Fruit fly (Drosophila melanogaster) whole organism, embryonic: Measurements from ENCODE around the gene upd2.

ENCODE experiments used
- Atf-2 ChIP-seq: fragments of 200-800 bp; sonication (Bioruptor generic); optimal IDR thresholded peaks from 2 replicates; lab custom pipeline; 2016; ENCODE audit warnings: missing biosample characterization, missing genetic modification characterization
- B-H2 ChIP-seq: fragments of 200-800 bp; sonication (Bioruptor generic); optimal IDR thresholded peaks from 2 replicates; lab custom pipeline; 2018; ENCODE audit warnings: missing biosample characterization, mild to moderate bottlenecking, missing genetic modification characterization
- Bdp1 ChIP-seq: fragments of 200-800 bp; sonication (Bioruptor generic); optimal IDR thresholded peaks from 3 replicates; lab custom pipeline; 2016; ENCODE audit warnings: missing biosample characterization, missing genetic modification characterization
- Bgb ChIP-seq: fragments of 200-800 bp; sonication (Bioruptor generic); IDR thresholded peaks from 2 replicates; pipeline ENCODE4 v1.3.6; 2022; ENCODE audit warnings: missing biosample characterization, missing genetic modification characterization; ENCODE audit not compliant: partially characterized antibody
- Bteb2 ChIP-seq: fragments of 200-800 bp; sonication (Bioruptor generic); optimal IDR thresholded peaks from 2 replicates; lab custom pipeline; 2016; ENCODE audit warnings: missing biosample characterization, missing genetic modification characterization
- CG10274 ChIP-seq: fragments of 200-800 bp; sonication (Bioruptor generic); optimal IDR thresholded peaks from 3 replicates; lab custom pipeline; 2017; ENCODE audit warnings: missing biosample characterization, mild to moderate bottlenecking, missing genetic modification characterization
- CG10321 ChIP-seq: fragments of 200-800 bp; sonication (Bioruptor generic); IDR thresholded peaks from 2 replicates; pipeline ENCODE4 v1.3.6; 2022; ENCODE audit warnings: missing biosample characterization, missing genetic modification characterization
- CG10543 ChIP-seq: fragments of 200-800 bp; sonication (Bioruptor generic); optimal IDR thresholded peaks from 3 replicates; lab custom pipeline; 2017; ENCODE audit warnings: missing biosample characterization, mild to moderate bottlenecking, missing genetic modification characterization, moderate library complexity
- CG11504 ChIP-seq: fragments of 200-800 bp; sonication (Bioruptor generic); optimal IDR thresholded peaks from 3 replicates; lab custom pipeline; 2019; ENCODE audit warnings: missing biosample characterization, mild to moderate bottlenecking, missing genetic modification characterization, moderate library complexity
- CG16815 ChIP-seq: fragments of 200-800 bp; sonication (Bioruptor generic); optimal IDR thresholded peaks from 3 replicates; lab custom pipeline; 2017; ENCODE audit warnings: missing biosample characterization, mild to moderate bottlenecking, missing genetic modification characterization
- CG17361 ChIP-seq: fragments of 200-800 bp; sonication (Bioruptor generic); IDR thresholded peaks from 3 replicates; pipeline ENCODE4 v1.3.6; 2022; ENCODE audit warnings: missing biosample characterization, missing genetic modification characterization
- CG17912 ChIP-seq: fragments of 200-800 bp; sonication (Bioruptor generic); optimal IDR thresholded peaks from 2 replicates; lab custom pipeline; 2018; ENCODE audit warnings: missing biosample characterization, mild to moderate bottlenecking, missing genetic modification characterization
- CG2199 ChIP-seq: fragments of 200-800 bp; sonication (Bioruptor generic); IDR thresholded peaks from 3 replicates; pipeline ENCODE4 v1.3.6; 2022; ENCODE audit warnings: missing biosample characterization, missing genetic modification characterization
- CG2202 ChIP-seq: fragments of 200-800 bp; sonication (Bioruptor generic); optimal IDR thresholded peaks from 2 replicates; lab custom pipeline; 2018; ENCODE audit warnings: missing biosample characterization, mild to moderate bottlenecking, missing genetic modification characterization
- CG6654 ChIP-seq: fragments of 200-800 bp; sonication (Bioruptor generic); optimal IDR thresholded peaks from 2 replicates; lab custom pipeline; 2017; ENCODE audit warnings: missing biosample characterization, mild to moderate bottlenecking, missing genetic modification characterization
- Fer2 ChIP-seq: fragments of 200-800 bp; sonication (Bioruptor generic); optimal IDR thresholded peaks from 2 replicates; lab custom pipeline; 2018; ENCODE audit warnings: missing biosample characterization, mild to moderate bottlenecking, missing genetic modification characterization, moderate library complexity
- GATAe ChIP-seq: fragments of 200-800 bp; sonication (Bioruptor generic); conservative IDR thresholded peaks from 2 replicates; pipeline ENCODE4 v1.3.6; 2022; ENCODE audit warnings: missing biosample characterization, missing genetic modification characterization
- HLH3B ChIP-seq: fragments of 200-800 bp; sonication (Bioruptor generic); IDR thresholded peaks from 2 replicates; pipeline ENCODE4 v1.3.6; 2022; ENCODE audit warnings: missing biosample characterization, missing genetic modification characterization
- HLHmδ ChIP-seq: fragments of 200-800 bp; sonication (Bioruptor generic); optimal IDR thresholded peaks from 2 replicates; lab custom pipeline; 2018; ENCODE audit warnings: missing biosample characterization, mild to moderate bottlenecking, missing genetic modification characterization, moderate library complexity
- Hr39 ChIP-seq: fragments of >200 bp; optimal IDR thresholded peaks from 2 replicates; lab custom pipeline; 2017
- Mad ChIP-seq: fragments of 200-800 bp; sonication (Bioruptor generic); optimal IDR thresholded peaks from 2 replicates; lab custom pipeline; 2016; ENCODE audit warnings: missing biosample characterization, missing genetic modification characterization
- Sox102F ChIP-seq: fragments of 200-800 bp; sonication (Bioruptor generic); optimal IDR thresholded peaks from 2 replicates; lab custom pipeline; 2018; ENCODE audit warnings: missing biosample characterization, mild to moderate bottlenecking, missing genetic modification characterization, moderate library complexity
- bsh ChIP-seq, 2 experiments: fragments of 200-800 bp; sonication (Bioruptor generic); optimal IDR thresholded peaks; 2 replicates each; lab custom pipeline; 2017 to 2018; ENCODE audit warnings: mild to moderate bottlenecking in 2 of 2, missing biosample characterization in 2 of 2, missing genetic modification characterization in 2 of 2, moderate library complexity in 1 of 2
- cas ChIP-seq: fragments of 200-800 bp; sonication (Bioruptor generic); IDR thresholded peaks from 2 replicates; pipeline ENCODE4 v1.3.6; 2022; ENCODE audit warnings: missing biosample characterization, missing genetic modification characterization
- crol ChIP-seq: fragments of 200-800 bp; sonication (Bioruptor generic); IDR thresholded peaks from 2 replicates; pipeline ENCODE4 v1.3.6; 2022; ENCODE audit warnings: missing biosample characterization, missing genetic modification characterization
- crp ChIP-seq, 2 experiments: fragments of 200-800 bp; sonication (Bioruptor generic); optimal IDR thresholded peaks; 2 replicates in 1 of 2; 3 replicates in 1 of 2; lab custom pipeline; 2017; ENCODE audit warnings: missing biosample characterization in 2 of 2, missing genetic modification characterization in 2 of 2, mild to moderate bottlenecking in 1 of 2, moderate library complexity in 1 of 2
- cwo ChIP-seq: fragments of 200-800 bp; sonication (Bioruptor generic); optimal IDR thresholded peaks from 3 replicates; lab custom pipeline; 2017; ENCODE audit warnings: missing biosample characterization, missing genetic modification characterization, mild to moderate bottlenecking, moderate library complexity, missing genetic modification reagents
- dmrt11E ChIP-seq: fragments of 200-800 bp; sonication (Bioruptor generic); optimal IDR thresholded peaks from 3 replicates; lab custom pipeline; 2018; ENCODE audit warnings: missing biosample characterization, mild to moderate bottlenecking, missing genetic modification characterization, moderate library complexity
- dmrt99B ChIP-seq: fragments of 200-800 bp; sonication (Bioruptor generic); optimal IDR thresholded peaks from 2 replicates; lab custom pipeline; 2018; ENCODE audit warnings: missing biosample characterization, mild to moderate bottlenecking, missing genetic modification characterization, moderate library complexity
- dpn ChIP-seq, 2 experiments: fragments of 200-800 bp; sonication (Bioruptor generic); optimal IDR thresholded peaks; 3 replicates each; lab custom pipeline; 2016; ENCODE audit warnings: missing biosample characterization in 2 of 2, missing genetic modification characterization in 2 of 2
- dysf ChIP-seq: fragments of 200-800 bp; sonication (Bioruptor generic); IDR thresholded peaks from 3 replicates; pipeline ENCODE4 v1.3.6; 2022; ENCODE audit warnings: missing biosample characterization, missing genetic modification characterization
- fd102C ChIP-seq: fragments of 200-800 bp; sonication (Bioruptor generic); optimal IDR thresholded peaks from 2 replicates; lab custom pipeline; 2018; ENCODE audit warnings: missing biosample characterization, mild to moderate bottlenecking, missing genetic modification characterization, moderate library complexity
- hkb ChIP-seq, 2 experiments: fragments of 200-800 bp in 1 of 2; fragments of >200 bp in 1 of 2; sonication (Bioruptor generic) in 1 of 2; IDR thresholded peaks in 1 of 2; optimal IDR thresholded peaks in 1 of 2; 2 replicates each; pipeline versions ENCODE4 v1.3.6 to Lab custom; 2017 to 2022; ENCODE audit warnings: missing biosample characterization in 1 of 2, missing genetic modification characterization in 1 of 2
- jigr1 ChIP-seq: fragments of 200-800 bp; sonication (Bioruptor generic); IDR thresholded peaks from 3 replicates; pipeline ENCODE4 v1.3.6; 2022; ENCODE audit warnings: missing biosample characterization, missing genetic modification characterization
- nau ChIP-seq: fragments of 200-800 bp; sonication (Bioruptor generic); optimal IDR thresholded peaks from 3 replicates; lab custom pipeline; 2017; ENCODE audit warnings: missing biosample characterization, mild to moderate bottlenecking, missing genetic modification characterization, missing genetic modification reagents
- nmo ChIP-seq: fragments of 200-800 bp; sonication (Bioruptor generic); optimal IDR thresholded peaks from 2 replicates; lab custom pipeline; 2018; ENCODE audit warnings: missing biosample characterization, mild to moderate bottlenecking, missing genetic modification characterization, moderate library complexity
- nom ChIP-seq: fragments of 200-800 bp; sonication (Bioruptor generic); optimal IDR thresholded peaks from 2 replicates; lab custom pipeline; 2017; ENCODE audit warnings: missing biosample characterization, missing genetic modification characterization, mild to moderate bottlenecking, moderate library complexity, missing genetic modification reagents
- sc ChIP-seq, 3 experiments: fragments of >200 bp in 2 of 3; fragments of 200-800 bp in 1 of 3; sonication (Bioruptor generic) in 1 of 3; optimal IDR thresholded peaks; 2 replicates in 2 of 3; 3 replicates in 1 of 3; lab custom pipeline; 2017; ENCODE audit warnings: mild to moderate bottlenecking in 1 of 3, missing biosample characterization in 1 of 3, missing genetic modification characterization in 1 of 3, missing genetic modification reagents in 1 of 3
- schlank ChIP-seq: fragments of 200-800 bp; sonication (Bioruptor generic); optimal IDR thresholded peaks from 2 replicates; lab custom pipeline; 2018; ENCODE audit warnings: missing biosample characterization, mild to moderate bottlenecking, missing genetic modification characterization
- sima ChIP-seq: fragments of 200-800 bp; sonication (Bioruptor generic); optimal IDR thresholded peaks from 2 replicates; lab custom pipeline; 2016; ENCODE audit warnings: missing biosample characterization, missing genetic modification characterization
- ssp ChIP-seq: fragments of 200-800 bp; sonication (Bioruptor generic); IDR thresholded peaks from 2 replicates; pipeline ENCODE4 v1.3.6; 2022; ENCODE audit warnings: missing biosample characterization, missing genetic modification characterization
- stwl ChIP-seq: fragments of 200-800 bp; sonication (Bioruptor generic); optimal IDR thresholded peaks from 3 replicates; lab custom pipeline; 2018; ENCODE audit warnings: missing biosample characterization, mild to moderate bottlenecking, missing genetic modification characterization, moderate library complexity
- tio ChIP-seq: fragments of 200-800 bp; sonication (Bioruptor generic); optimal IDR thresholded peaks from 2 replicates; lab custom pipeline; 2017; ENCODE audit warnings: missing biosample characterization, missing genetic modification characterization, inconsistent platforms
- tna ChIP-seq: fragments of 200-800 bp; sonication (Bioruptor generic); IDR thresholded peaks from 2 replicates; pipeline ENCODE4 v1.3.6; 2022; ENCODE audit warnings: missing biosample characterization, missing genetic modification characterization; ENCODE audit not compliant: partially characterized antibody

The upd2 gene

DNA sequence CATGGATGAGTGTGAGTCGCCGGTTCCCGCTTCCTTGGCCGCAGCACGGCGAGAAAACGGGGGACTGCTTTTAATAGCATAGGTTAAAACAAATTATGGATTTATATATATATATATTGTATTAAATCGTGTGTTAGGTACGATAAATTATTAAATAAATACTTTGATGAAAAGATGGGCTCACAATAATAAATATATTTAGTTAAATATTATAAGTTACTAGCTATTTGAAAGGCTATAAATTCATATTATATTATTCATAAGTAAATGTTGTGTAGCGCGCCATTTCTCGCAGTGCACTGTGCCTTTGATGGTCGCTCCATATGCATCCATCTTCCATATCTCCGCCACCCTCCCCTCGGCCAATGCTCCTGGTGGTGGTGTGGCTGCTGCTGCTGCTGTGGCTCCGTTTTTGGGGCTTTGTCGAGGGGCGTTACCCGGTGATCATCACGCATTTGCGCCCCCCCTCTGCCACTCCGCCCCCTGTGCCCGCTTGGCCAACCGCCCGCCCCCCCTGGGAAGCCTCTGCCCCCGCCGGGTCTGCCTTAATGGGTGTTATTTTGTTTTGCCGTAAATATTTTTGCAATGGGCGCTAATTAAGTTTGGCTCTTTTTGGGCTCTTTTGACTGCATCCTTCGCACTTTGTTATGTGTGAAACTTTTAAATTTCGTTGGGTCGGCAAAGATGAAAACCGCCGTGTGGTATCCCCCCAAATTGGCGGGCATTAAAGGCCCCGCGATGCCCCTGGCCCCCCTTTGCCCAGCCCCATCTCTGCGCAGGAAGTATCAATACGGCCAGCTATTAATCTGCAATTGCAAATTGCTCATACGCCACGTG is 30.3 kb upstream of the upd2 start:
- TF ChIP-seq CG6654 (GFP tag; lab: Kevin White, UChicago) (no peak), GATAe (GFP tag; lab: Robert Waterston, UW) (no peak), B-H2 (no peak), fd102C (GFP tag; lab: Kevin White, UChicago) (no peak), ssp (no peak), CG17912 (GFP tag; lab: Kevin White, UChicago) (no peak), tio (GFP tag; lab: Kevin White, UChicago) (no peak), dmrt11E (tag; lab: Kevin White, UChicago) (no peak), Bteb2 (GFP tag; lab: Kevin White, UChicago) (no peak), cas (GFP tag; lab: Robert Waterston, UW) (no peak), dpn (GFP tag; optimal IDR thresholded peaks at IDR 0.05; lab: Kevin White, UChicago) (no peak), nom (GFP tag; lab: Kevin White, UChicago) (peak; percentile 41), hkb (optimal IDR thresholded peaks at IDR 0.05; lab: Kevin White, UChicago) (no peak), hkb (GFP tag; IDR thresholded peaks at IDR 0.05; lab: Robert Waterston, UW) (no peak), schlank (tag; lab: Kevin White, UChicago) (no peak), stwl (tag; lab: Kevin White, UChicago) (no peak), Hr39 (lab: Kevin White, UChicago) (peak; percentile 13), Sox102F (GFP tag; lab: Kevin White, UChicago) (no peak), CG2202 (no peak), bsh (GFP tag; optimal IDR thresholded peaks at IDR 0.05; lab: Kevin White, UChicago) (peak in 1 of 2 experiments; percentile 4), jigr1 (GFP tag; lab: Robert Waterston, UW) (no peak), HLH3B (GFP tag; lab: Robert Waterston, UW) (no peak), sima (GFP tag; lab: Kevin White, UChicago) (no peak)

DNA sequence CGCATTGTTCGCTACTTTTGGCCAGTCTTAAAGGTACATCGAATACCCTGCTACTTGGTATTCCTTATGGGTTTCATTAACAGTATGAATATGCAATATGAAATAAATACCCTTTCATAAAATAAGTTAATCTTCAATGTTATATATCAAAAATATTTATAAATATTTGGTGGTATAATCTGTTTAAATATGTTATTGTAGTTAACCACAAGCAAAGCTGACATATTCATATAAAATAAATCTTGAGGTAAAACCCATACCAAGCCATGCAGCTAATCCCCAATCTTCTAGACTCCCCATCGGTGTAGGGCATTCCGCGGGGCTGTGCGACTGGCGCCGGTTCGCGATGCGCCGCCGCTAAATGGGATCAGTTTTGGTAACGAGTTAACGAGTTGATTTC is 29.3 kb upstream of the upd2 start:
- TF ChIP-seq nmo (GFP tag; lab: Kevin White, UChicago) (no peak), CG10543 (GFP tag; lab: Kevin White, UChicago) (no peak), CG10274 (GFP tag; lab: Kevin White, UChicago) (peak; percentile 39), CG10321 (no peak), Bgb (GFP tag; lab: Robert Waterston, UW) (no peak), CG17912 (GFP tag; lab: Kevin White, UChicago) (no peak), CG11504 (tag; lab: Kevin White, UChicago) (peak; percentile 20), CG16815 (no peak), cwo (GFP tag; lab: Kevin White, UChicago) (no peak), crp (GFP tag; optimal IDR thresholded peaks at IDR 0.05; lab: Kevin White, UChicago) (no peak), crol (GFP tag; lab: Robert Waterston, UW) (no peak), nau (no peak), HLHmδ (no peak), nom (GFP tag; lab: Kevin White, UChicago) (peak; percentile 10), Mad (GFP tag; lab: Kevin White, UChicago) (no peak), sc (optimal IDR thresholded peaks at IDR 0.05; lab: Kevin White, UChicago) (no peak), sc (GFP tag; optimal IDR thresholded peaks at IDR 0.05; lab: Kevin White, UChicago) (no peak), CG17361 (GFP tag; lab: Robert Waterston, UW) (no peak), bsh (GFP tag; optimal IDR thresholded peaks at IDR 0.05; lab: Kevin White, UChicago) (peak in 1 of 2 experiments; percentile 21), tna (GFP tag; lab: Robert Waterston, UW) (no peak), dysf (GFP tag; lab: Robert Waterston, UW) (no peak), CG2199 (no peak), Bdp1 (GFP tag; lab: Kevin White, UChicago) (no peak), dmrt99B (tag; lab: Kevin White, UChicago) (peak; percentile 2), Fer2 (no peak), Atf-2 (GFP tag; lab: Kevin White, UChicago) (no peak)
